Fruit fly (Drosophila melanogaster) ovary, adult (tissue): ENCODE measurements around the gene mRpS10.

Experiments
- CG17801 ChIP-seq: fragments of 200-800 bp; optimal IDR thresholded peaks from 2 replicates; lab custom pipeline; 2019; ENCODE audit warnings: missing biosample characterization, mild to moderate bottlenecking, missing genetic modification characterization, moderate library complexity; ENCODE audit not compliant: partially characterized antibody

mRpS10 gene

DNA sequence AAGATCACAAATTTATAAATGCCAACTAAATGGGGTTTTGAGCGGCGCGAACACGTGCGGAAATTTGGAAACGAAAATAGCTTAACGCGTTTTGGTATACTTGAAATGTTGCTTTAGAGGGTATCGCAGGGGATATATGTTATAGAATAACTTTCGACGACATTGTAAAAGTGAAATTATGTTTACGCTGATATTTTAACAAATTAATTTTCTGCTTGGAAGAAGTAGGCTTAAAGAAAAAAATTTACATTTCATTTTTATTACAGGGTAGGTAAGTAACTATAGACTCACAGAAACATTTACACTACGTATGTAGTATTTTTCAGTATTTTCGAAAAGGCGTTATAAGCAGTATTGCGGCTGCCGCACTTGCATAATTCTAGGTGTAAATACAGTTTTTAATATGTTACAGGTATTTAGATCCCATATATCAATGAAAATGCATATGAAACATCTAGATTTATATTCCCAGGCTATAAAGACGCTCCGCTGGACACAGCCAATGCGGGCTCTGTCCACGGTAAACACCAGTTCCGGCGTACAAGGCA lies at the start of gene mRpS10, which contains the start of gene Art3:
TSS of gene mRpS10 (plus strand) at position 337 of the 548 bp plus-strand sequence.
TSS of gene Art3 (minus strand) at position 80 of the 548 bp plus-strand sequence.
- peak; percentile 100 for TF ChIP-seq CG17801 (GFP tag; lab: Kevin White, UChicago)

dm6 chr3R:15181467-15181866 lies 48.0 kb upstream of the mRpS10 start, which contains the start of gene Mf:
Mf (minus strand) TSS chr3R:15181510.
- no peak for TF ChIP-seq CG17801 (GFP tag; lab: Kevin White, UChicago)

- TF ChIP-seq CG17801 (GFP tag; lab: Kevin White, UChicago): peak; percentile 44
Observed at dm6 chr3R:15196134-15197034, 33.1 kb upstream of the mRpS10 start, which contains the start of the genes Kpc1 and CG42542. Kpc1 (minus strand) TSS chr3R:15196210. CG42542 (plus strand) TSS chr3R:15196598.

- no peak for TF ChIP-seq CG17801 (GFP tag; lab: Kevin White, UChicago)
Observed at dm6 chr3R:15197373-15197772, 32.1 kb upstream of the mRpS10 start.

dm6 chr3R:15198052-15198793 lies 31.2 kb upstream of the mRpS10 start:
- peak; percentile 13 for TF ChIP-seq CG17801 (GFP tag; lab: Kevin White, UChicago)

- TF ChIP-seq CG17801 (GFP tag; lab: Kevin White, UChicago): no peak
Observed at dm6 chr3R:15205223-15205622, 24.2 kb upstream of the mRpS10 start.

dm6 chr3R:15206273-15206672 lies 23.2 kb upstream of the mRpS10 start, which contains the start of gene Spn88Ea:
Spn88Ea (minus strand) TSS chr3R:15206447.
- TF ChIP-seq CG17801 (GFP tag; lab: Kevin White, UChicago): peak; percentile 1

- TF ChIP-seq CG17801 (GFP tag; lab: Kevin White, UChicago): peak; percentile 12
Observed at dm6 chr3R:15208712-15209499, 20.6 kb upstream of the mRpS10 start, which contains the start of the genes Spn88Eb and Mau2. Spn88Eb (minus strand) TSS chr3R:15208762. Mau2 (plus strand) TSS chr3R:15209204.

dm6 chr3R:15213362-15213989 lies 16.0 kb upstream of the mRpS10 start, which contains the start of the genes CG6654 and CG4210:
CG6654 (minus strand) TSS chr3R:15213658.
CG4210 (plus strand) TSS chr3R:15213974.
- TF ChIP-seq CG17801 (GFP tag; lab: Kevin White, UChicago): peak; percentile 70

dm6 chr3R:15218824-15219576 lies 10.5 kb upstream of the mRpS10 start, which contains the start of the genes SIDL and CG12241:
SIDL (minus strand) TSS chr3R:15218874.
CG12241 (plus strand) TSS chr3R:15219256.
- TF ChIP-seq CG17801 (GFP tag; lab: Kevin White, UChicago): peak; percentile 76

- TF ChIP-seq CG17801 (GFP tag; lab: Kevin White, UChicago): no peak
Observed at dm6 chr3R:15222973-15223372, 6.5 kb upstream of the mRpS10 start, which contains the start of gene Polr2G. Polr2G (minus strand) TSS chr3R:15223180.

DNA sequence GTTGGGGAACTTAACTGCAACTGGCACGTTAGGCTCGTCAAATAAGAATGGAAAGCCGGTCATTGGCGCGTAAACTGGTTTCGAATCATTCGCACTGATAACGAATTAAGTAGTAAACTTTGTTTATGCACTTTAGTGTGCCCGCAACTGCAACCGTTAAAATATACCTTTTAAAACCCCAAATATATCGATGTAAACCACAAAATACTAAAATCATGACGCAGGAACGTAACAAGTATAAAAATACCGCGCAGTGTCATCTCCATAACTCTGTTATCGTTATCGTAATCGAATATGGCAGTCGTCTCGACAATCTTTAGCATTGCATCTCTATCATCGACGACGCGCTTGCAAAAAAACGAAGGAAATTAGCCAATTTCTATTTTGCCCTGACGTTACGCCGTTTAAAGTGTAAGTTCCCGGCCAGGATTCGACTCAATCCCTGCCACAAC lies 4.2 kb upstream of the mRpS10 start, which contains the start of the genes CG31344 and Caf1-55:
TSS of gene CG31344 (minus strand) at position 51 of the 452 bp plus-strand sequence.
TSS of gene Caf1-55 (plus strand) at position 298 of the 452 bp plus-strand sequence.
- TF ChIP-seq CG17801 (GFP tag; lab: Kevin White, UChicago): peak; percentile 40
